Fruit fly (Drosophila melanogaster): ENCODE data around the gene CG44098.

The CG44098 gene

DNA sequence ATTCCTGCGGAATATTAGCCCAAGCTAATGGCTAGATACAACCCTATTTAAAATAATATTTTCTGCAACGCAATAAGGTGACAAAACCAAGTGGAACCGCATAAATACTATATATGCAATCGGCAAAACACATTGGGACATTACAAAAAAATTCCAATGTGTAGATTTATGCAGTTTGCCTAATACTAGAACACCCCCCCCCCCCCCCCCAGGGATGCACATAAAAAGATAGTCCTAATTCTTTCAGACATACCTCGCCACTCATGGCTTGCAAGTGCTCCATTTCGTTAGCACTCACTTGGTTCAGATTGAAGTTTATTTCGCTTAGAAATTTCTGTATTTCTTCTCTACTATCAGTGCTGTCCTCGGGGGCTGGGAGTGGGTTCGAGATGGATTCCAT, 27.5 kb downstream of the CG44098 start:
- no peak for TF ChIP-seq CG12768 (GFP tag; optimal IDR thresholded peaks at IDR 0.05)
- no peak for TF ChIP-seq cic (GFP tag; optimal IDR thresholded peaks at IDR 0.05)
- no peak for TF ChIP-seq tj (GFP tag; optimal IDR thresholded peaks at IDR 0.05)
- no peak for TF ChIP-seq kay (GFP tag; ENCODE audit: borderline replicate concordance)
- no peak for TF ChIP-seq CG33017 (tag; optimal IDR thresholded peaks at IDR 0.05)
- TF ChIP-seq CG14711 (tag; optimal IDR thresholded peaks at IDR 0.05), result no peak
- no peak for TF ChIP-seq CG5204 (GFP tag; optimal IDR thresholded peaks at IDR 0.05)
- TF ChIP-seq ovo (GFP tag; optimal IDR thresholded peaks at IDR 0.05), result no peak
- TF ChIP-seq CG1620 (GFP tag; optimal IDR thresholded peaks at IDR 0.05), result no peak
- no peak for TF ChIP-seq Hr96 (GFP tag; optimal IDR thresholded peaks at IDR 0.05)
- no peak for TF ChIP-seq Clk (GFP tag; optimal IDR thresholded peaks at IDR 0.05)
- no peak for TF ChIP-seq cnc (optimal IDR thresholded peaks at IDR 0.05)
- TF ChIP-seq bab1 (GFP tag; optimal IDR thresholded peaks at IDR 0.05), result no peak
- TF ChIP-seq CG11617 (GFP tag; optimal IDR thresholded peaks at IDR 0.05), result no peak
- TF ChIP-seq Mnt (GFP tag; optimal IDR thresholded peaks at IDR 0.05), result no peak
- no peak for TF ChIP-seq pad (GFP tag; optimal IDR thresholded peaks at IDR 0.05)
- no peak for TF ChIP-seq CG7045 (GFP tag; optimal IDR thresholded peaks at IDR 0.05)
- TF ChIP-seq Crg-1 (GFP tag; optimal IDR thresholded peaks at IDR 0.05), result no peak
- no peak for TF ChIP-seq toe (GFP tag; optimal IDR thresholded peaks at IDR 0.05)

DNA sequence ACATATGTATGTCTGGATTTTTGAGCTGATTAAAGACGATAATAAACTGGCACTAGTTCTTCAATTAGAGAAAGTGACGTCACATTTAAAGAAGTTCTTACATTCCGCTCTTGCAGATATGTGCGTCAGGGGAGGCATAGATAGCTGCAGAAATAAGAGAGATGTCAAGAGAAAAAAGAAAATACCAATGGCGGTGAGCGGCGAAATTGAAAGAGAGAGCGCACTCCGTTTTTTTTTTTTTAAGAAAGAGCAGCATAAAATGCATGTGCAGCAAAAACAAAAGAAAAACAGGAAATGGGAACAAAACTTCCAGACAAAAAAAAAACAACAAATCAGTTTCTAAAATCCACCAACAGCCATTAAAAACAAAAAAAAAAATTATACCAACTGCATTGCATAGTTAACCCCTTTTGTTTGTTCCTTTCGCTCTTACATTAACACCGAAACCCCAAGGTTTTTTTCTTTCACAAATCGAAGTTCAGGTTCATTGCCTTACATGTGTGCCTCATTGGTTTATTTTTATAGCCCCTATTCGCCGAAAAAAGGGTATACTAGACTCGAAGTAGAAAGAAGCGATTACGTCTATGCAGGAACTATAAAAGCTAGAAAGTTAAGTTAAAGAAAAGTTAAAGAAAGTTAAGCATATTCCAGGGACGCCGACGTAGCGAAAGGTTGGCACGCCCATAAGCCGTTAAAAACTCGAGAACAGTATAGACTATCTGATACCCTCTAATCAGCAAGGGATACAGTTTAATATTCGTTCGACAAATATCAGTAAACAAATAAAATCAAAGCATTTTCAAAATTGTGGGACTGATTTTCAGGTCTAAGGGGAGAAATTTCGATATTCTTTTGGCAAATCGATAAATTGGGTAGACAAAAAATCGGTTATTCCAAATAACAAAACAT, 32.2 kb downstream of the CG44098 start:
- no peak for TF ChIP-seq pad (GFP tag; optimal IDR thresholded peaks at IDR 0.05)
- TF ChIP-seq Crg-1 (GFP tag; optimal IDR thresholded peaks at IDR 0.05), result no peak
- peak; percentile 87 for TF ChIP-seq kay (GFP tag; ENCODE audit: borderline replicate concordance)
- peak; percentile 79 for TF ChIP-seq tj (GFP tag; optimal IDR thresholded peaks at IDR 0.05)
- TF ChIP-seq Clk (GFP tag; optimal IDR thresholded peaks at IDR 0.05), result no peak

DNA sequence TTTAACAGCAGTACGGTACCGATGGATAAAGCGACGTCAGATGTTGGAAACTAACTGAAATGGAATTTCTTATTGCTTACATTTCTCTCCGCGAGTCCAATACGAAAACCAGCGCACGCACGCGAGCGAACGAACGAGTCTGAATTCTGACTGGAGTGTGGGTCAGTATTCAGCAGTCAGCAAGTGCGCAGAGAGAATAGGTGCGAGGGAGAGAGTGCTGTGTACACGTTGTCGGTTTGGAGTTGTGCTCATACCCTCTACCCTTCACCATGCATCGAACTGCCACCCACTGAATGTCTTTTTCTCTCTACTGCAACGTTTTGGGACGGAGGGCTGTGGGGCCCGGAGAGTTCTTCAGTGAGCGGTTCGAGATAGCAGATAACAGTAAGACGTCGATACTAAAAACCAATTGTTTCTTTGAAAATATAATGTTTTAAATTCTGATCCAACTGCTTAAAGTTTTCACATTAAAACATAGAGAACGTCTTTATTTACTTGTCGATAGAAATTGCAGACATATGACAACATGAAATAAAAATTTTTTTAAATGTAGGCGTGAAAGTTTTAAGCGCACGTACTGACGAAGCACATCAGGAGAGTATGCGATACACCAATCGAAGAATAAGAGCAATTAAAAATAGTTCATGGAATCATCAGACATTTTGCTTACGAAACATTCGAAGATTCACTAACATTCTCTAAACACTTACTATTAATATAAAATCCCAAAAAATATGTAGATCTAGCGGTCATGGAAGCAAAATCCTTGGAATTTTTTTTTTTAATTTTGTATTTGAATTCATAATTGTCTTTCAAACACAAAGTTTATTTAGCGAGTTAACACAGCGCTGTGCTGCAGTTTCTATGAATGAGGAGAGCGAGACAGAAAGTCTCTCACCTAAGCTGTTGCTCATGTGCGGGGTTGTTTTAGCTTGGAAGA, 33.2 kb downstream of the CG44098 start:
- TF ChIP-seq CG12768 (GFP tag; optimal IDR thresholded peaks at IDR 0.05) (peak; percentile 69), toe (GFP tag; optimal IDR thresholded peaks at IDR 0.05) (peak; percentile 85), Mnt (GFP tag; optimal IDR thresholded peaks at IDR 0.05) (peak; percentile 88), CG1620 (GFP tag; optimal IDR thresholded peaks at IDR 0.05) (peak; percentile 56), Hr96 (GFP tag; optimal IDR thresholded peaks at IDR 0.05) (peak; percentile 64), cic (GFP tag; optimal IDR thresholded peaks at IDR 0.05) (peak; percentile 57), CG7045 (GFP tag; optimal IDR thresholded peaks at IDR 0.05) (peak; percentile 73), ovo (GFP tag; optimal IDR thresholded peaks at IDR 0.05) (peak; percentile 18), CG5204 (GFP tag; optimal IDR thresholded peaks at IDR 0.05) (peak; percentile 91), bab1 (GFP tag; optimal IDR thresholded peaks at IDR 0.05) (peak; percentile 14), kay (GFP tag; ENCODE audit: borderline replicate concordance) (peak; percentile 76), Clk (GFP tag; optimal IDR thresholded peaks at IDR 0.05) (peak; percentile 26), CG14711 (tag; optimal IDR thresholded peaks at IDR 0.05) (peak; percentile 58), CG33017 (tag; optimal IDR thresholded peaks at IDR 0.05) (peak; percentile 68), Crg-1 (GFP tag; optimal IDR thresholded peaks at IDR 0.05) (peak; percentile 62), CG11617 (GFP tag; optimal IDR thresholded peaks at IDR 0.05) (peak; percentile 87), CG7101 (tag; optimal IDR thresholded peaks at IDR 0.05) (peak; percentile 77), cnc (optimal IDR thresholded peaks at IDR 0.05) (no peak), tj (GFP tag; optimal IDR thresholded peaks at IDR 0.05) (peak; percentile 54), pad (GFP tag; optimal IDR thresholded peaks at IDR 0.05) (peak; percentile 68)

- no peak for TF ChIP-seq Hr96 (GFP tag; optimal IDR thresholded peaks at IDR 0.05)
Observed at dm6 chr3R:4739192-4739491, 33.9 kb downstream of the CG44098 start.

DNA sequence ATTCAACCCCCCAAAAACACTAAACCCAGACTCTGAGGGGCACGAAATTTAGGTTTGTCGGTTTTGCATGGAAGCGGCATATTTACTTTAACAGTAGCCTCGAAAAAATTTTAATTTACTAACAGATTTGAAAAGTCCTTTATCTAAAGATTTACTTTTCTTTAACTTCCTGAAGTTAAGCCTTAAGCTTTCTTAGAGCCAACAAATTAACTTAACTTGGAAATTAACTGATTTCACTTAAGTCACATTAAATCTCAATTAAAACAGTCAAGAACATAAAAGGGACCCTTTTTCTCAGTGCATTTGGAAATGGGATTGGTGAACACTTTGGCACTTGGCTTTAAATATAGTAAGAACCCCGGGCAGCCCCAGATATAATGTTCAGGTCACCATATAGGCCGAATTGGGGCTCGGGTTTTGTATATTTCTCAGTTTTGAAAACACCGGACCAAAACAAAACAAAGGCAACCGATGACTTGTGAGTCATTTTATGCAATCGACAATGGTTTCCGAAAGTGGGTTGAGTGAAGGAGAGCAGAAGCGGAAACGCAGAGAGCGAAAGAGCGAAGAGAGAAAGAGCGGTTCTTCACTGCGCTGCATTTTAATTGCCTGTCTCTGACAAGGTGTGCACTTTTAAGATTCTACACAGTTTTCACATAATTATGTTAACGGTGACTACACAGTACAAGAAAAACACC, 34.4 kb downstream of the CG44098 start:
- peak; percentile 0 for TF ChIP-seq CG5204 (GFP tag; optimal IDR thresholded peaks at IDR 0.05)
- TF ChIP-seq kay (GFP tag; ENCODE audit: borderline replicate concordance), result peak; percentile 15
- no peak for TF ChIP-seq pad (GFP tag; optimal IDR thresholded peaks at IDR 0.05)
- TF ChIP-seq Crg-1 (GFP tag; optimal IDR thresholded peaks at IDR 0.05), result no peak
- no peak for TF ChIP-seq cnc (optimal IDR thresholded peaks at IDR 0.05)
- TF ChIP-seq CG33017 (tag; optimal IDR thresholded peaks at IDR 0.05), result no peak

Measured in whole organism, adult.